Fruit fly (Drosophila melanogaster): ENCODE data around the gene Wdr81.

The Wdr81 gene

dm6 chr2L:12065683-12066386, 45.1 kb upstream of the Wdr81 start (continued):
- TF ChIP-seq Fer2 (tag; optimal IDR thresholded peaks at IDR 0.05) (no peak), E2f2 (GFP tag; IDR thresholded peaks at IDR 0.05) (no peak), CG2875 (GFP tag; optimal IDR thresholded peaks at IDR 0.05) (peak; percentile 32), schlank (tag; optimal IDR thresholded peaks at IDR 0.05) (no peak), ems (GFP tag; optimal IDR thresholded peaks at IDR 0.05) (no peak), CG7786 (GFP tag; optimal IDR thresholded peaks at IDR 0.05) (no peak), HmgD (GFP tag; optimal IDR thresholded peaks at IDR 0.05) (no peak), dysf (GFP tag; IDR thresholded peaks at IDR 0.05) (no peak), repo (GFP tag; optimal IDR thresholded peaks at IDR 0.05) (no peak), CG34376 (GFP tag; optimal IDR thresholded peaks at IDR 0.05) (no peak), CG17385 (GFP tag; optimal IDR thresholded peaks at IDR 0.05) (peak; percentile 9), fru (optimal IDR thresholded peaks at IDR 0.05) (no peak), TFAM (GFP tag; optimal IDR thresholded peaks at IDR 0.05) (no peak), ttk (GFP tag; IDR thresholded peaks at IDR 0.05) (no peak), ATbp (GFP tag; optimal IDR thresholded peaks at IDR 0.05) (peak; percentile 38), sna (GFP tag; IDR thresholded peaks at IDR 0.05; ENCODE audit: partially characterized antibody) (no peak), wek (GFP tag; optimal IDR thresholded peaks at IDR 0.05) (no peak), HHEX (GFP tag; optimal IDR thresholded peaks at IDR 0.05) (no peak), CG14710 (tag; optimal IDR thresholded peaks at IDR 0.05) (peak; percentile 71), Optix (GFP tag; IDR thresholded peaks at IDR 0.05) (no peak), az2 (GFP tag; optimal IDR thresholded peaks at IDR 0.05) (peak; percentile 32), CG30403 (GFP tag; optimal IDR thresholded peaks at IDR 0.05) (peak; percentile 11), CG18764 (GFP tag; optimal IDR thresholded peaks at IDR 0.05) (no peak), Dek (tag; optimal IDR thresholded peaks at IDR 0.05) (no peak), CG8765 (GFP tag; IDR thresholded peaks at IDR 0.05) (no peak), CG17912 (GFP tag; optimal IDR thresholded peaks at IDR 0.05) (no peak), CG2678 (tag; optimal IDR thresholded peaks at IDR 0.05) (no peak), inv (GFP tag; IDR thresholded peaks at IDR 0.05; ENCODE audit: partially characterized antibody) (no peak), hbn (GFP tag; IDR thresholded peaks at IDR 0.05; ENCODE audit: partially characterized antibody) (no peak), CG11093 (GFP tag; IDR thresholded peaks at IDR 0.05) (no peak), sens-2 (GFP tag; IDR thresholded peaks at IDR 0.05) (no peak), trem (tag; optimal IDR thresholded peaks at IDR 0.05) (peak; percentile 23), CG13624 (GFP tag; optimal IDR thresholded peaks at IDR 0.05) (no peak), CG1602 (GFP tag; optimal IDR thresholded peaks at IDR 0.05) (no peak), CG2129 (GFP tag; IDR thresholded peaks at IDR 0.05; ENCODE audit: partially characterized antibody) (no peak), lilli (GFP tag; optimal IDR thresholded peaks at IDR 0.05) (no peak), CG9797 (GFP tag; optimal IDR thresholded peaks at IDR 0.05) (no peak), CG3163 (GFP tag; optimal IDR thresholded peaks at IDR 0.05) (peak; percentile 71), CG32767 (GFP tag; IDR thresholded peaks at IDR 0.05) (no peak), CoRest (tag; optimal IDR thresholded peaks at IDR 0.05) (peak; percentile 48), dmrt11E (tag; optimal IDR thresholded peaks at IDR 0.05) (peak; percentile 83), CG12659 (GFP tag; optimal IDR thresholded peaks at IDR 0.05) (no peak), Sry-δ (GFP tag; optimal IDR thresholded peaks at IDR 0.05) (no peak), Oli (tag; optimal IDR thresholded peaks at IDR 0.05) (peak; percentile 17), mam (GFP tag; optimal IDR thresholded peaks at IDR 0.05) (no peak), Doc2 (GFP tag; IDR thresholded peaks at IDR 0.05) (no peak), Usf (GFP tag; optimal IDR thresholded peaks at IDR 0.05) (no peak), toy (GFP tag; IDR thresholded peaks at IDR 0.05) (no peak), zfh2 (GFP tag; optimal IDR thresholded peaks at IDR 0.05) (no peak), CG2120 (GFP tag; optimal IDR thresholded peaks at IDR 0.05) (no peak)
